Fruit fly (Drosophila melanogaster) whole organism, adult: ENCODE measurements around the gene TwdlX.

Source experiments
- CG11617 ChIP-seq: fragments of 200-800 bp; sonication (Bioruptor generic); optimal IDR thresholded peaks from 2 replicates; lab custom pipeline; 2017; ENCODE audit warnings: mild to moderate bottlenecking, missing biosample characterization, missing genetic modification reagents, missing genetic modification characterization
- CG12768 ChIP-seq: fragments of 200-800 bp; sonication (Bioruptor generic); optimal IDR thresholded peaks from 2 replicates; lab custom pipeline; 2017; ENCODE audit warnings: missing biosample characterization, missing genetic modification characterization, mild to moderate bottlenecking, moderate library complexity, missing genetic modification reagents
- CG14711 ChIP-seq: fragments of 200-800 bp; sonication (Bioruptor generic); optimal IDR thresholded peaks from 2 replicates; lab custom pipeline; 2018; ENCODE audit warnings: missing biosample characterization, mild to moderate bottlenecking, missing genetic modification characterization, moderate library complexity
- CG5204 ChIP-seq: fragments of 200-800 bp; sonication (Bioruptor generic); optimal IDR thresholded peaks from 2 replicates; lab custom pipeline; 2016; ENCODE audit warnings: missing biosample characterization, missing genetic modification characterization
- CG7101 ChIP-seq: fragments of 200-800 bp; sonication (Bioruptor generic); optimal IDR thresholded peaks from 2 replicates; lab custom pipeline; 2018; ENCODE audit warnings: missing biosample characterization, mild to moderate bottlenecking, missing genetic modification characterization, moderate library complexity
- Mnt ChIP-seq: fragments of 200-800 bp; sonication (Bioruptor generic); optimal IDR thresholded peaks from 2 replicates; lab custom pipeline; 2016; ENCODE audit warnings: missing biosample characterization, mild to moderate bottlenecking, missing genetic modification characterization
- kay ChIP-seq: fragments of 200-800 bp; sonication (Bioruptor generic); peaks from one replicate; lab custom pipeline; 2016; ENCODE audit warnings: missing biosample characterization, missing genetic modification characterization, borderline replicate concordance

dm6 chrX:16694477-16694876 lies 36.4 kb upstream of the TwdlX start:
- TF ChIP-seq CG12768, result no peak
- TF ChIP-seq kay (GFP tag; lab: Kevin White, UChicago), result no peak
- peak; percentile 48 for TF ChIP-seq CG14711 (tag; lab: Kevin White, UChicago)
- TF ChIP-seq CG5204 (GFP tag; lab: Kevin White, UChicago), result no peak
- no peak for TF ChIP-seq Mnt (GFP tag; lab: Kevin White, UChicago)
- TF ChIP-seq CG11617 (GFP tag; lab: Kevin White, UChicago), result peak; percentile 23
- TF ChIP-seq CG7101 (tag; lab: Kevin White, UChicago), result peak; percentile 8
